Worm (Caenorhabditis elegans) whole organism, L1 larva: ENCODE data around the gene abhd-12.

ENCODE experiments used
- aha-1 ChIP-seq: fragments of 150-350 bp; optimal IDR thresholded peaks from 2 replicates; lab custom pipeline; 2014; ENCODE audit warnings: missing biosample characterization, missing genetic modification characterization
- blmp-1 ChIP-seq: fragments of 150-350 bp; optimal IDR thresholded peaks from 2 replicates; lab custom pipeline; 2014; ENCODE audit warnings: missing biosample characterization, missing genetic modification characterization
- ceh-88 ChIP-seq: fragments of 200-800 bp; sonication (Bioruptor generic); IDR thresholded peaks from 2 replicates; pipeline ENCODE4 v1.3.6; 2022; ENCODE audit warnings: missing genetic modification characterization, missing compliant biosample characterization
- ces-1 ChIP-seq: fragments of 150-350 bp; optimal IDR thresholded peaks from 2 replicates; lab custom pipeline; 2014; ENCODE audit warnings: missing biosample characterization, missing genetic modification reagents, missing genetic modification characterization
- dsc-1 ChIP-seq: sonication (generic microtip); optimal IDR thresholded peaks from 2 replicates; lab custom pipeline; 2016; ENCODE audit warnings: mild to moderate bottlenecking, missing genetic modification characterization, missing compliant biosample characterization
- efl-1 ChIP-seq, 4 experiments: fragments of 150-350 bp; optimal IDR thresholded peaks in 3 of 4; peaks in 1 of 4; 1 replicate in 1 of 4; 2 replicates in 3 of 4; lab custom pipeline; 2014; ENCODE audit warnings: missing biosample characterization in 2 of 4, missing genetic modification characterization in 2 of 4, missing genetic modification reagents in 2 of 4
- elt-3 ChIP-seq, 6 experiments: fragments of 150-350 bp in 1 of 6; sonication (generic microtip); optimal IDR thresholded peaks; 2 replicates each; lab custom pipeline; 2017 to 2018; ENCODE audit warnings: missing biosample characterization in 6 of 6, missing genetic modification characterization in 6 of 6, inconsistent platforms in 1 of 6
- fkh-4 ChIP-seq: sonication (generic microtip); optimal IDR thresholded peaks from 2 replicates; lab custom pipeline; 2016; ENCODE audit warnings: missing compliant biosample characterization, missing genetic modification characterization, borderline replicate concordance
- fkh-8 ChIP-seq: sonication (generic microtip); optimal IDR thresholded peaks from 2 replicates; lab custom pipeline; 2016; ENCODE audit warnings: mild to moderate bottlenecking, missing genetic modification characterization, missing compliant biosample characterization
- grh-1 ChIP-seq: fragments of 200-800 bp; sonication (Bioruptor generic); IDR thresholded peaks from 2 replicates; pipeline ENCODE4 v1.3.6; 2022; ENCODE audit warnings: missing genetic modification reagents, missing genetic modification characterization, missing compliant biosample characterization
- hpl-2 ChIP-seq: fragments of 150-350 bp; optimal IDR thresholded peaks from 2 replicates; lab custom pipeline; 2014; ENCODE audit warnings: missing biosample characterization, missing genetic modification reagents, missing genetic modification characterization
- irx-1 ChIP-seq: sonication (generic microtip); optimal IDR thresholded peaks from 2 replicates; lab custom pipeline; 2016; ENCODE audit warnings: missing genetic modification characterization, missing compliant biosample characterization
- isw-1 ChIP-seq: fragments of 200-800 bp; sonication (Bioruptor generic); IDR thresholded peaks from 2 replicates; pipeline ENCODE4 v1.3.6; 2022; ENCODE audit warnings: missing genetic modification characterization, missing compliant biosample characterization
- lin-13 ChIP-seq: fragments of 150-350 bp; optimal IDR thresholded peaks from 2 replicates; lab custom pipeline; 2014; ENCODE audit warnings: missing biosample characterization, missing genetic modification reagents, missing genetic modification characterization
- lin-14 ChIP-seq: fragments of 200-800 bp; sonication (Bioruptor generic); optimal IDR thresholded peaks from 2 replicates; lab custom pipeline; 2018; ENCODE audit warnings: mild to moderate bottlenecking, missing genetic modification characterization, moderate library complexity, missing compliant biosample characterization
- lin-35 ChIP-seq, 2 experiments: fragments of 150-350 bp; optimal IDR thresholded peaks; 2 replicates each; lab custom pipeline; 2014; ENCODE audit warnings: missing biosample characterization in 2 of 2, missing genetic modification characterization in 2 of 2, missing genetic modification reagents in 2 of 2
- lin-39 ChIP-seq: fragments of 150-350 bp; optimal IDR thresholded peaks from 2 replicates; lab custom pipeline; 2014; ENCODE audit warnings: missing biosample characterization, missing genetic modification reagents, missing genetic modification characterization
- lsy-2 ChIP-seq, 2 experiments: fragments of 150-350 bp; optimal IDR thresholded peaks; 2 replicates each; lab custom pipeline; 2014; ENCODE audit warnings: missing biosample characterization in 2 of 2, missing genetic modification characterization in 2 of 2
- mab-9 ChIP-seq: fragments of 200-800 bp; sonication (Bioruptor generic); IDR thresholded peaks from 2 replicates; pipeline ENCODE4 v1.3.6; 2022; ENCODE audit warnings: missing genetic modification reagents, missing genetic modification characterization, missing compliant biosample characterization
- mdl-1 ChIP-seq, 2 experiments: fragments of 150-350 bp; optimal IDR thresholded peaks; 2 replicates each; lab custom pipeline; 2014 to 2017; ENCODE audit warnings: missing biosample characterization in 2 of 2, missing genetic modification characterization in 2 of 2, inconsistent platforms in 1 of 2
- mef-2 ChIP-seq: fragments of 150-350 bp; optimal IDR thresholded peaks from 2 replicates; lab custom pipeline; 2014; ENCODE audit warnings: missing biosample characterization, missing genetic modification characterization
- nhr-11 ChIP-seq: fragments of 150-350 bp; optimal IDR thresholded peaks from 2 replicates; lab custom pipeline; 2014; ENCODE audit warnings: missing biosample characterization, missing genetic modification characterization
- nhr-12 ChIP-seq: sonication (generic microtip); optimal IDR thresholded peaks from 2 replicates; lab custom pipeline; 2017; ENCODE audit warnings: missing biosample characterization, missing genetic modification characterization
- nhr-19 ChIP-seq: fragments of 200-800 bp; sonication (Bioruptor generic); conservative IDR thresholded peaks from 2 replicates; pipeline ENCODE4 v1.3.6; 2022; ENCODE audit warnings: missing genetic modification characterization, missing compliant biosample characterization
- nhr-20 ChIP-seq: sonication (generic microtip); optimal IDR thresholded peaks from 2 replicates; lab custom pipeline; 2016; ENCODE audit warnings: mild to moderate bottlenecking, missing genetic modification characterization, missing compliant biosample characterization
- nhr-237 ChIP-seq: fragments of 150-350 bp; optimal IDR thresholded peaks from 2 replicates; lab custom pipeline; 2014; ENCODE audit warnings: missing biosample characterization, missing genetic modification characterization
- nhr-28 ChIP-seq: fragments of 150-350 bp; optimal IDR thresholded peaks from 2 replicates; lab custom pipeline; 2014; ENCODE audit warnings: missing biosample characterization, missing genetic modification characterization
- nhr-71 ChIP-seq: sonication (generic microtip); optimal IDR thresholded peaks from 2 replicates; lab custom pipeline; 2016; ENCODE audit warnings: mild to moderate bottlenecking, missing genetic modification characterization, moderate library complexity, missing compliant biosample characterization
- nhr-76 ChIP-seq: sonication (generic microtip); optimal IDR thresholded peaks from 2 replicates; lab custom pipeline; 2017; ENCODE audit warnings: missing biosample characterization, missing genetic modification characterization
- nhr-85 ChIP-seq: sonication (generic microtip); peaks from one replicate; lab custom pipeline; 2016; ENCODE audit warnings: missing genetic modification characterization, inconsistent platforms, missing compliant biosample characterization
- pax-3 ChIP-seq: fragments of 200-800 bp; sonication (Bioruptor generic); optimal IDR thresholded peaks from 2 replicates; lab custom pipeline; 2018; ENCODE audit warnings: mild to moderate bottlenecking, missing genetic modification characterization, moderate library complexity, missing compliant biosample characterization
- skn-1 ChIP-seq: fragments of 150-350 bp; optimal IDR thresholded peaks from 2 replicates; lab custom pipeline; 2014; ENCODE audit warnings: missing biosample characterization, missing genetic modification characterization
- snpc-4 ChIP-seq: fragments of 150-350 bp; optimal IDR thresholded peaks from 2 replicates; lab custom pipeline; 2014; ENCODE audit warnings: missing biosample characterization, missing genetic modification characterization
- snu-23 ChIP-seq: sonication (generic microtip); optimal IDR thresholded peaks from 2 replicates; lab custom pipeline; 2016; ENCODE audit warnings: missing genetic modification characterization, missing compliant biosample characterization
- sup-37 ChIP-seq: fragments of 200-800 bp; sonication (Bioruptor generic); optimal IDR thresholded peaks from 2 replicates; lab custom pipeline; 2018; ENCODE audit warnings: mild to moderate bottlenecking, missing genetic modification characterization, missing compliant biosample characterization
- tbx-2 ChIP-seq: sonication (generic microtip); optimal IDR thresholded peaks from 2 replicates; lab custom pipeline; 2016; ENCODE audit warnings: missing genetic modification characterization, missing compliant biosample characterization
- unc-130 ChIP-seq: fragments of 150-350 bp; optimal IDR thresholded peaks from 2 replicates; lab custom pipeline; 2017; ENCODE audit warnings: missing biosample characterization, missing genetic modification characterization, inconsistent platforms
- unc-30 ChIP-seq: sonication (generic microtip); optimal IDR thresholded peaks from 2 replicates; lab custom pipeline; 2017; ENCODE audit warnings: missing biosample characterization, missing genetic modification characterization
- unc-86 ChIP-seq: sonication (generic microtip); optimal IDR thresholded peaks from 2 replicates; lab custom pipeline; 2016; ENCODE audit warnings: missing genetic modification characterization, missing compliant biosample characterization
- vab-15 ChIP-seq: sonication (generic microtip); optimal IDR thresholded peaks from 2 replicates; lab custom pipeline; 2017; ENCODE audit warnings: missing genotype, mild to moderate bottlenecking, missing genetic modification characterization, missing compliant biosample characterization
- zag-1 ChIP-seq: fragments of 150-350 bp; optimal IDR thresholded peaks from 2 replicates; lab custom pipeline; 2014; ENCODE audit warnings: missing biosample characterization, missing genetic modification characterization
- ztf-11 ChIP-seq, 2 experiments: sonication (generic microtip); optimal IDR thresholded peaks; 2 replicates each; lab custom pipeline; 2016 to 2017; ENCODE audit warnings: missing genetic modification characterization in 2 of 2, missing biosample characterization in 1 of 2, missing compliant biosample characterization in 1 of 2
- ztf-4 ChIP-seq: fragments of 150-350 bp; optimal IDR thresholded peaks from 2 replicates; lab custom pipeline; 2014; ENCODE audit warnings: missing biosample characterization, missing genetic modification characterization

The abhd-12 gene

DNA sequence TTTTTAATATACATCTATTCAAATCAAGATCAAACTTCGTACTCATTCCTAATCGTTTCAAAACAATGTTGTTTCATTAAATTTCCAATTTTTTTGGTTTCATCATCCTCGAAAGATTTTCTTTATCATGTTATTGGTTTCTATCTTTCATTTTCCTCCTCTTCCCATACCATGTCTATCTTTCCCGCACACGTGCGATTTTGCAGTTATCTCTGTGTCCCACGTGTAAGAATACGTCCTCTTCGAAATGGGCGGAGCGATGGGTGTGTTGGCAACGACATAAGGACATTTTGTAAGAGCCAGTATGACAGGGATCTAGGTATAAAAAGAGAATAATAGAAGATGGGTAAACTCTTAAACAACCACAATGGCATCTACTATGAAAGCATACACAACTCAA, 42.7 kb downstream of the abhd-12 start, which contains the start of gene F43H9.4 (continued):
- TF ChIP-seq elt-3 (tag; optimal IDR thresholded peaks at IDR 0.05; lab: Kevin White, UChicago) (peak in 5 of 6 experiments; percentile 47 to 94 (median 62)), nhr-76 (no peak), lin-13 (GFP tag; lab: Kevin White, UChicago) (no peak), lin-14 (peak; percentile 74), lsy-2 (tag; optimal IDR thresholded peaks at IDR 0.05; lab: Kevin White, UChicago) (peak in 1 of 2 experiments; percentile 3), snpc-4 (no peak), snu-23 (peak; percentile 64), mdl-1 (tag; optimal IDR thresholded peaks at IDR 0.05; lab: Kevin White, UChicago) (peak in 1 of 2 experiments; percentile 77), sup-37 (GFP tag; lab: Kevin White, UChicago) (no peak)

DNA sequence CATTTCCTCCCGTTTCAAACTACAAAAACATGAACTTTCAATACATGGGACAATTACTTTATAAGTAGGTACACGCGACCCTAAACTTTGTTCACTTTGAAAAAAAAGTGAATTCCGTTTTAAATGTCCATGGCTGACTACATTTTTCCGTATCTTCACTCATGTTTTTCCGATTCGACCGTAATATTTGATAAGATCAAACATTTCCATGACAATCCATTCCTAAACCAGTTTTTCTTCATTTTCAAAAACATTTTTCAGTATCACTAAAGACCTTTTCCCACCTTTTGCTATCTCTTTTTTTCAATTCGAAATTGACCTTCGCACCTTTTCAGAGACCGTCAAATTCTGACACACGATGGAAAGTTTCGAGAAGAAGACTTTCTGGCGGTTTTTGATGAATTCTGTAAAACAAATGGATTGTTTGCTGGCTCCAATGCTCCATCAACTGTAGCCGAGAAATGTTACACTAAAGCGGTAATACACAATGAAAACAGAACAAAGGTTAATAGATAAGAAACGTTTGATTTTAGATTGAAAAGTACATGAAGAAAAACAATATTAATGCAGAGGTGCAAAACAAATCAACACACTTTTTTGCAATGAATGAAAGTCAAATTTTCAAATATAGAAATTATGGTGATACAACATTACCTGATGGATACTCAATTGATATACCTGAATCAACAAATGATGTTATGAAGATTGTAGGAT, 43.9 kb downstream of the abhd-12 start:
- TF ChIP-seq nhr-85 (peak; percentile 90), lin-35 (GFP tag; optimal IDR thresholded peaks at IDR 0.05; lab: Kevin White, UChicago) (peak in 1 of 2 experiments; percentile 9), snu-23 (peak; percentile 43), ztf-4 (tag; lab: Kevin White, UChicago) (no peak), pax-3 (no peak), mab-9 (GFP tag; lab: Robert Waterston, UW) (no peak), efl-1 (optimal IDR thresholded peaks at IDR 0.05; lab: Kevin White, UChicago) (no peak), efl-1 (GFP tag; optimal IDR thresholded peaks at IDR 0.05 in 1 of 2; lab: Kevin White, UChicago) (peak in 1 of 2 experiments; percentile 54), elt-3 (tag; optimal IDR thresholded peaks at IDR 0.05; lab: Kevin White, UChicago) (peak in 5 of 6 experiments; percentile 9 to 82 (median 30)), lin-14 (peak; percentile 62), lsy-2 (tag; optimal IDR thresholded peaks at IDR 0.05; lab: Kevin White, UChicago) (peak in 1 of 2 experiments; percentile 53), nhr-237 (tag; lab: Kevin White, UChicago) (no peak), nhr-71 (tag; lab: Kevin White, UChicago) (peak; percentile 21), nhr-20 (tag; lab: Kevin White, UChicago) (peak; percentile 56), blmp-1 (peak; percentile 82), grh-1 (GFP tag; lab: Robert Waterston, UW) (peak; percentile 74), tbx-2 (tag; lab: Kevin White, UChicago) (no peak)

DNA sequence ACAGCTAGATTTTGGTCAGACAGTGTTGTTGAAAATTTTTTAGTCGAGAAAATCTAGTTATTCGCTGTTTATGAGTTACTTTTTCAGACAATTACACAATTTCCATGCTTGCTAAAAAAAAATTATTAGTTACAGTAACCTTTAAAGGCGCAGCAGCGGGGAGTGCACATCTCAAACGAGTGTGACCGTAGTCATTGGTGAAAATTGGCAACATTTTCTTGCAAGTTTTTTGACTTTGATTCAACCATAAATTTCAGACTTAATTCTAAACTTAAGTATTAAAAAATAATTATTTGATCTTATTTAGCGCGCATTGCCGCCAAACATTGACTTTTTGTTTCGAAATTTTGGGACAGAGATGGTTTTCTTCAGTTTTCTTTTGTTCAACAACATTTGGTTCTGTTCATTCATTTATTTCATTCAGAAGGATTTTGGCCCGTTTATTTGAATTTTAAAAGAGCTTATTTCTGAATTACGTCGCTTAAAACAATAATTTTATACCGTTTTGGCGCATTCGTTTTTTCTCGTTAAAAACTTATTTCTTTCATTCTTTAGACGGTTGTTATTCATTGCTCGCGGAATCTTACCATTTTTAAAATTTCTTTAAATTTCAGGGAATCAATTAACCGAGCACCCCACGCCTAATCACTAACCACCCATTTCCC, 45.3 kb downstream of the abhd-12 start, which contains the start of gene oma-2:
Gene oma-2, plus strand, starts transcription at position 615 of the 665 bp plus-strand sequence.
- peak in 1 of 2 experiments; percentile 7 for TF ChIP-seq lsy-2 (tag; optimal IDR thresholded peaks at IDR 0.05; lab: Kevin White, UChicago)
- no peak for TF ChIP-seq hpl-2 (GFP tag; lab: Kevin White, UChicago)

ce11 chrV:8031121-8031520, 47.4 kb downstream of the abhd-12 start, which contains the start of gene vars-1:
Gene vars-1 (plus strand): TSS chrV:8031411.
- TF ChIP-seq unc-130 (tag; lab: Kevin White, UChicago) (peak; percentile 63), dsc-1 (tag; lab: Kevin White, UChicago) (peak; percentile 51), lin-35 (GFP tag; optimal IDR thresholded peaks at IDR 0.05; lab: Kevin White, UChicago) (peak; percentile 96 to 98), ceh-88 (GFP tag; lab: Robert Waterston, UW) (no peak), blmp-1 (peak; percentile 70), nhr-76 (no peak), lin-13 (GFP tag; lab: Kevin White, UChicago) (no peak), nhr-11 (tag; lab: Kevin White, UChicago) (no peak), unc-86 (tag; lab: Kevin White, UChicago) (peak; percentile 39), irx-1 (peak; percentile 48), pax-3 (no peak), unc-30 (no peak), isw-1 (GFP tag; lab: Robert Waterston, UW) (peak; percentile 23; the same call in 1 of the 2 replicates), snpc-4 (no peak), zag-1 (no peak), fkh-4 (tag; lab: Kevin White, UChicago) (no peak), nhr-19 (GFP tag; lab: Robert Waterston, UW) (peak; percentile 63), nhr-28 (no peak), aha-1 (no peak), ztf-11 (tag; optimal IDR thresholded peaks at IDR 0.05; lab: Kevin White, UChicago) (no peak), nhr-12 (no peak), ces-1 (GFP tag; lab: Kevin White, UChicago) (no peak), tbx-2 (tag; lab: Kevin White, UChicago) (peak; percentile 66), mef-2 (tag; lab: Kevin White, UChicago) (no peak), fkh-8 (tag; lab: Kevin White, UChicago) (no peak), vab-15 (tag; lab: Kevin White, UChicago) (no peak), grh-1 (GFP tag; lab: Robert Waterston, UW) (no peak), skn-1 (tag; lab: Kevin White, UChicago) (peak; percentile 57), lin-39 (tag; lab: Kevin White, UChicago) (peak; percentile 6)
